Worm (Caenorhabditis elegans) whole organism, L4 larva: Measurements from ENCODE around the gene cyp-13A8.
A peak's percentile ranks its signal among the peaks of the same experiment; 100 is the strongest.

ENCODE experiments used
- D1046.2 ChIP-seq: fragments of 200-800 bp; sonication (Bioruptor generic); IDR thresholded peaks from 2 replicates; pipeline ENCODE4 v1.3.6; 2022; ENCODE audit warnings: missing genetic modification characterization, missing compliant biosample characterization
- F10B5.3 ChIP-seq: sonication (generic microtip); optimal IDR thresholded peaks from 2 replicates; lab custom pipeline; 2016; ENCODE audit warnings: mild to moderate bottlenecking, missing genetic modification characterization, missing compliant biosample characterization
- F49E8.2 ChIP-seq: sonication (generic microtip); optimal IDR thresholded peaks from 2 replicates; lab custom pipeline; 2016; ENCODE audit warnings: missing compliant biosample characterization, mild to moderate bottlenecking, missing genetic modification characterization, borderline replicate concordance
- R02D3.7 ChIP-seq: fragments of 150-350 bp; sonication (generic microtip); optimal IDR thresholded peaks from 3 replicates; lab custom pipeline; 2014; ENCODE audit warnings: missing biosample characterization, missing genetic modification characterization
- Y105C5A.15 ChIP-seq: fragments of 200-800 bp; sonication (Bioruptor generic); IDR thresholded peaks from 2 replicates; pipeline ENCODE4 v1.3.6; 2022; ENCODE audit warnings: missing genetic modification characterization, missing compliant biosample characterization
- Y48G9A.11 ChIP-seq: fragments of 200-800 bp; sonication (Bioruptor generic); IDR thresholded peaks from 2 replicates; pipeline ENCODE4 v1.3.6; 2022; ENCODE audit warnings: missing genetic modification reagents, missing genetic modification characterization, missing compliant biosample characterization
- aha-1 ChIP-seq: fragments of 150-350 bp; peaks from one replicate; lab custom pipeline; 2014; ENCODE audit warnings: missing biosample characterization, missing genetic modification characterization
- arid-1 ChIP-seq: fragments of 200-800 bp; sonication (Bioruptor generic); conservative IDR thresholded peaks from 2 replicates; pipeline ENCODE4 v1.3.6; 2022; ENCODE audit warnings: missing genetic modification reagents, missing genetic modification characterization, missing compliant biosample characterization
- attf-4 ChIP-seq: sonication (generic microtip); optimal IDR thresholded peaks from 3 replicates; lab custom pipeline; 2017; ENCODE audit warnings: missing biosample characterization, missing genetic modification characterization
- ceh-28 ChIP-seq: fragments of 150-350 bp; optimal IDR thresholded peaks from 2 replicates; lab custom pipeline; 2014; ENCODE audit warnings: missing biosample characterization, missing genetic modification reagents, missing genetic modification characterization
- ceh-32 ChIP-seq: sonication (generic microtip); optimal IDR thresholded peaks from 2 replicates; lab custom pipeline; 2016; ENCODE audit warnings: mild to moderate bottlenecking, missing genetic modification characterization, missing compliant biosample characterization; ENCODE audit not compliant: poor library complexity
- ceh-44 ChIP-seq: fragments of 200-800 bp; sonication (Bioruptor generic); IDR thresholded peaks from 2 replicates; pipeline ENCODE4 v1.3.6; 2022; ENCODE audit warnings: missing genetic modification reagents, missing genetic modification characterization, missing compliant biosample characterization
- ces-1 ChIP-seq: fragments of 150-350 bp; sonication (generic microtip); optimal IDR thresholded peaks from 4 replicates; lab custom pipeline; 2014; ENCODE audit warnings: missing biosample characterization, missing genetic modification reagents, missing genetic modification characterization
- daf-16 ChIP-seq, 3 experiments: sonication (generic microtip); optimal IDR thresholded peaks; 2 replicates each; lab custom pipeline; 2016 to 2017; ENCODE audit warnings: missing genetic modification characterization in 3 of 3, missing genetic modification reagents in 3 of 3, mild to moderate bottlenecking in 2 of 3, missing compliant biosample characterization in 2 of 3, missing biosample characterization in 1 of 3, moderate library complexity in 1 of 3
- dmd-6 ChIP-seq: fragments of 200-800 bp; sonication (Bioruptor generic); IDR thresholded peaks from 2 replicates; pipeline ENCODE4 v1.3.6; 2022; ENCODE audit warnings: missing genetic modification reagents, missing genetic modification characterization, missing compliant biosample characterization
- dpl-1 ChIP-seq: fragments of 150-350 bp; optimal IDR thresholded peaks from 2 replicates; lab custom pipeline; 2014; ENCODE audit warnings: missing biosample characterization, missing genetic modification reagents, missing genetic modification characterization
- dve-1 ChIP-seq: sonication (generic microtip); optimal IDR thresholded peaks from 2 replicates; lab custom pipeline; 2017; ENCODE audit warnings: antibody characterized with exemption, mild to moderate bottlenecking, missing genetic modification characterization, missing compliant biosample characterization; ENCODE audit not compliant: insufficient read depth
- egl-43 ChIP-seq: fragments of 200-800 bp; sonication (Bioruptor generic); IDR thresholded peaks from 2 replicates; pipeline ENCODE4 v1.3.6; 2022; ENCODE audit warnings: missing genetic modification reagents, missing genetic modification characterization, missing compliant biosample characterization
- fkh-10 ChIP-seq: fragments of 150-350 bp; optimal IDR thresholded peaks from 2 replicates; lab custom pipeline; 2014; ENCODE audit warnings: missing biosample characterization, missing genetic modification reagents, missing genetic modification characterization
- hlh-11 ChIP-seq: fragments of 200-800 bp; sonication (Bioruptor generic); optimal IDR thresholded peaks from 2 replicates; lab custom pipeline; 2018; ENCODE audit warnings: mild to moderate bottlenecking, missing genetic modification characterization, missing compliant biosample characterization
- hlh-30 ChIP-seq: sonication (generic microtip); optimal IDR thresholded peaks from 2 replicates; lab custom pipeline; 2017; ENCODE audit warnings: antibody characterized with exemption, mild to moderate bottlenecking, missing genetic modification characterization, missing compliant biosample characterization; ENCODE audit not compliant: insufficient read depth
- jun-1 ChIP-seq: fragments of 150-350 bp; optimal IDR thresholded peaks from 2 replicates; lab custom pipeline; 2014; ENCODE audit warnings: missing biosample characterization, missing genetic modification reagents, missing genetic modification characterization
- lin-13 ChIP-seq: fragments of 150-350 bp; optimal IDR thresholded peaks from 2 replicates; lab custom pipeline; 2014; ENCODE audit warnings: missing biosample characterization, missing genetic modification reagents, missing genetic modification characterization
- lin-39 ChIP-seq: fragments of 150-350 bp; optimal IDR thresholded peaks from 2 replicates; lab custom pipeline; 2014; ENCODE audit warnings: missing biosample characterization, missing genetic modification reagents, missing genetic modification characterization
- mdl-1 ChIP-seq, 2 experiments: fragments of 150-350 bp in 1 of 2; sonication (generic microtip) in 1 of 2; optimal IDR thresholded peaks; 2 replicates each; lab custom pipeline; 2014 to 2017; ENCODE audit warnings: missing biosample characterization in 2 of 2, missing genetic modification characterization in 2 of 2
- mdt-29 ChIP-seq: fragments of 200-800 bp; sonication (Bioruptor generic); IDR thresholded peaks from 2 replicates; pipeline ENCODE4 v1.3.6; 2022; ENCODE audit warnings: missing genetic modification reagents, missing genetic modification characterization, missing compliant biosample characterization
- mep-1 ChIP-seq: fragments of 150-350 bp; sonication (generic microtip); optimal IDR thresholded peaks from 3 replicates; lab custom pipeline; 2014; ENCODE audit warnings: missing biosample characterization, missing genetic modification characterization
- mxl-3 ChIP-seq: fragments of 200-800 bp; sonication (Bioruptor generic); optimal IDR thresholded peaks from 2 replicates; lab custom pipeline; 2018; ENCODE audit warnings: mild to moderate bottlenecking, missing genetic modification characterization, missing compliant biosample characterization
- nhr-102 ChIP-seq: sonication (generic microtip); optimal IDR thresholded peaks from 2 replicates; lab custom pipeline; 2016; ENCODE audit warnings: mild to moderate bottlenecking, missing genetic modification characterization, moderate library complexity, missing compliant biosample characterization
- nhr-11 ChIP-seq: fragments of 150-350 bp; optimal IDR thresholded peaks from 2 replicates; lab custom pipeline; 2014; ENCODE audit warnings: missing biosample characterization, missing genetic modification characterization
- nhr-28 ChIP-seq: fragments of 150-350 bp; optimal IDR thresholded peaks from 2 replicates; lab custom pipeline; 2014; ENCODE audit warnings: missing biosample characterization, missing genetic modification characterization
- nhr-6 ChIP-seq: fragments of 150-350 bp; optimal IDR thresholded peaks from 2 replicates; lab custom pipeline; 2014; ENCODE audit warnings: missing biosample characterization, missing genetic modification characterization
- nhr-77 ChIP-seq: fragments of 150-350 bp; optimal IDR thresholded peaks from 2 replicates; lab custom pipeline; 2014; ENCODE audit warnings: missing biosample characterization, missing genetic modification characterization
- pqm-1 ChIP-seq: sonication (generic microtip); optimal IDR thresholded peaks from 2 replicates; lab custom pipeline; 2017; ENCODE audit warnings: missing biosample characterization, missing genetic modification characterization
- rbr-2 ChIP-seq: sonication (generic microtip); optimal IDR thresholded peaks from 2 replicates; lab custom pipeline; 2016; ENCODE audit warnings: missing genotype, missing genetic modification characterization, missing compliant biosample characterization
- snpc-1.2 ChIP-seq: fragments of 200-800 bp; sonication (Bioruptor generic); IDR thresholded peaks from 2 replicates; pipeline ENCODE4 v1.3.6; 2022; ENCODE audit warnings: missing genetic modification reagents, missing genetic modification characterization, missing compliant biosample characterization
- snpc-4 ChIP-seq: fragments of 150-350 bp; optimal IDR thresholded peaks from 2 replicates; lab custom pipeline; 2014; ENCODE audit warnings: missing biosample characterization, missing genetic modification characterization
- spr-1 ChIP-seq: sonication (generic microtip); optimal IDR thresholded peaks from 2 replicates; lab custom pipeline; 2016; ENCODE audit warnings: mild to moderate bottlenecking, missing genetic modification characterization, missing compliant biosample characterization
- tag-97 ChIP-seq: fragments of 200-800 bp; sonication (Bioruptor generic); IDR thresholded peaks from 2 replicates; pipeline ENCODE4 v1.3.6; 2022; ENCODE audit warnings: missing genetic modification characterization, missing compliant biosample characterization
- tra-1 ChIP-seq: fragments of 200-800 bp; sonication (Bioruptor generic); IDR thresholded peaks from 2 replicates; pipeline ENCODE4 v1.3.6; 2022; ENCODE audit warnings: missing genetic modification reagents, missing genetic modification characterization, missing compliant biosample characterization
- unc-130 ChIP-seq: sonication (generic microtip); optimal IDR thresholded peaks from 2 replicates; lab custom pipeline; 2016; ENCODE audit warnings: missing genetic modification reagents, missing genetic modification characterization, missing compliant biosample characterization
- unc-62 ChIP-seq, 3 experiments: fragments of 150-350 bp in 1 of 3; sonication (generic microtip); optimal IDR thresholded peaks in 2 of 3; peaks in 1 of 3; 1 replicate in 1 of 3; 2 replicates in 2 of 3; lab custom pipeline; 2014 to 2017; ENCODE audit warnings: missing biosample characterization in 3 of 3, missing genetic modification characterization in 3 of 3, missing genetic modification reagents in 3 of 3, missing genotype in 1 of 3

cyp-13A8 gene

ce11 chrII:9807519-9807972 is at the start of gene cyp-13A8:
Gene cyp-13A8 (minus strand): TSS chrII:9807569.
- TF ChIP-seq mdl-1 (tag; optimal IDR thresholded peaks at IDR 0.05; lab: Kevin White, UChicago) (peak in 1 of 2 experiments; percentile 66), nhr-11 (no peak), hlh-11 (tag; lab: Kevin White, UChicago) (peak; percentile 79), snpc-1.2 (GFP tag; lab: Robert Waterston, UW) (no peak), unc-62 (GFP tag; optimal IDR thresholded peaks at IDR 0.05 in 1 of 2; lab: Kevin White, UChicago) (peak in 1 of 2 experiments; percentile 21), unc-62 (tag; optimal IDR thresholded peaks at IDR 0.05; lab: Kevin White, UChicago) (no peak), spr-1 (tag; lab: Kevin White, UChicago) (no peak), F10B5.3 (tag; lab: Kevin White, UChicago) (no peak), ceh-44 (GFP tag; lab: Robert Waterston, UW) (no peak), F49E8.2 (tag; lab: Kevin White, UChicago) (no peak), dmd-6 (GFP tag; lab: Robert Waterston, UW) (peak; percentile 90), dve-1 (tag; lab: Kevin White, UChicago) (peak; percentile 68), lin-39 (tag; lab: Kevin White, UChicago) (no peak), arid-1 (GFP tag; lab: Robert Waterston, UW) (no peak), D1046.2 (GFP tag; lab: Robert Waterston, UW) (no peak), nhr-102 (peak; percentile 93), ces-1 (GFP tag; lab: Kevin White, UChicago) (no peak), nhr-28 (tag; lab: Kevin White, UChicago) (peak; percentile 78), pqm-1 (peak; percentile 91), daf-16 (GFP tag; optimal IDR thresholded peaks at IDR 0.05; lab: Kevin White, UChicago) (no peak), daf-16 (tag; optimal IDR thresholded peaks at IDR 0.05; lab: Kevin White, UChicago) (peak; percentile 71), tag-97 (GFP tag; lab: Robert Waterston, UW) (no peak), nhr-77 (tag; lab: Kevin White, UChicago) (peak; percentile 1), hlh-30 (peak; percentile 91), snpc-4 (tag; lab: Kevin White, UChicago) (no peak), mep-1 (no peak), aha-1 (tag; lab: Kevin White, UChicago) (peak; percentile 38), Y48G9A.11 (GFP tag; lab: Robert Waterston, UW) (no peak), mdt-29 (GFP tag; lab: Robert Waterston, UW) (no peak), ceh-28 (tag; lab: Kevin White, UChicago) (no peak), R02D3.7 (tag; lab: Kevin White, UChicago) (no peak), ceh-32 (tag; lab: Kevin White, UChicago) (no peak), nhr-6 (tag; lab: Kevin White, UChicago) (no peak), rbr-2 (tag; lab: Kevin White, UChicago) (no peak), lin-13 (GFP tag; lab: Kevin White, UChicago) (no peak), mxl-3 (GFP tag; lab: Kevin White, UChicago) (peak; percentile 56), Y105C5A.15 (GFP tag; lab: Robert Waterston, UW) (no peak), tra-1 (GFP tag; lab: Robert Waterston, UW) (0 out of 2 replicates have a peak, but pooled peaks have one; percentile 29), egl-43 (GFP tag; lab: Robert Waterston, UW) (no peak), fkh-10 (GFP tag; lab: Kevin White, UChicago) (no peak), dpl-1 (GFP tag; lab: Kevin White, UChicago) (no peak), unc-130 (GFP tag; lab: Kevin White, UChicago) (no peak), attf-4 (no peak), jun-1 (tag; lab: Kevin White, UChicago) (no peak)
